Worm (Caenorhabditis elegans) whole organism, L4 larva: ENCODE measurements around the gene mdl-1.

Experiments
- F10B5.3 ChIP-seq: sonication (generic microtip); optimal IDR thresholded peaks from 2 replicates; lab custom pipeline; 2016; ENCODE audit warnings: mild to moderate bottlenecking, missing genetic modification characterization, missing compliant biosample characterization
- F26F4.8 ChIP-seq: fragments of 200-800 bp; sonication (Bioruptor generic); conservative IDR thresholded peaks from 2 replicates; pipeline ENCODE4 v1.3.6; 2022; ENCODE audit warnings: missing genetic modification characterization, missing compliant biosample characterization
- F37D6.2 ChIP-seq: sonication (generic microtip); optimal IDR thresholded peaks from 2 replicates; lab custom pipeline; 2016; ENCODE audit warnings: mild to moderate bottlenecking, missing genetic modification characterization, missing compliant biosample characterization
- F44E2.7 ChIP-seq: fragments of 200-800 bp; sonication (Bioruptor generic); IDR thresholded peaks from 2 replicates; pipeline ENCODE4 v2.1.2; 2022; ENCODE audit warnings: missing genetic modification characterization, missing compliant biosample characterization
- T26A8.4 ChIP-seq: fragments of 200-800 bp; sonication (Bioruptor generic); IDR thresholded peaks from 2 replicates; pipeline ENCODE4 v1.3.6; 2022; ENCODE audit warnings: missing genetic modification characterization, missing compliant biosample characterization
- Y105C5A.15 ChIP-seq: fragments of 200-800 bp; sonication (Bioruptor generic); IDR thresholded peaks from 2 replicates; pipeline ENCODE4 v1.3.6; 2022; ENCODE audit warnings: missing genetic modification characterization, missing compliant biosample characterization
- Y5F2A.4 ChIP-seq: fragments of 200-800 bp; sonication (Bioruptor generic); optimal IDR thresholded peaks from 2 replicates; lab custom pipeline; 2018; ENCODE audit warnings: mild to moderate bottlenecking, missing genetic modification characterization, missing compliant biosample characterization
- ZK337.2 ChIP-seq: fragments of 200-800 bp; sonication (Bioruptor generic); IDR thresholded peaks from 2 replicates; pipeline ENCODE4 v1.3.6; 2022; ENCODE audit warnings: missing genetic modification reagents, missing genetic modification characterization, missing compliant biosample characterization
- ZK546.5 ChIP-seq, 2 experiments: sonication (generic microtip); optimal IDR thresholded peaks; 2 replicates each; lab custom pipeline; 2017; ENCODE audit warnings: missing biosample characterization in 2 of 2, missing genetic modification characterization in 2 of 2
- aly-2 ChIP-seq: sonication (generic microtip); optimal IDR thresholded peaks from 2 replicates; lab custom pipeline; 2018; ENCODE audit warnings: missing biosample characterization, missing genetic modification characterization
- ama-1 ChIP-seq: fragments of 150-350 bp; optimal IDR thresholded peaks from 2 replicates; lab custom pipeline; 2014; ENCODE audit warnings: inconsistent platforms, mixed read lengths
- ceh-20 ChIP-seq: fragments of 200-800 bp; sonication (Bioruptor generic); IDR thresholded peaks from 2 replicates; pipeline ENCODE4 v1.3.6; 2022; ENCODE audit warnings: missing genetic modification reagents, missing genetic modification characterization, missing compliant biosample characterization
- ceh-28 ChIP-seq: fragments of 150-350 bp; optimal IDR thresholded peaks from 2 replicates; lab custom pipeline; 2014; ENCODE audit warnings: missing biosample characterization, missing genetic modification reagents, missing genetic modification characterization
- ceh-44 ChIP-seq: fragments of 200-800 bp; sonication (Bioruptor generic); IDR thresholded peaks from 2 replicates; pipeline ENCODE4 v1.3.6; 2022; ENCODE audit warnings: missing genetic modification reagents, missing genetic modification characterization, missing compliant biosample characterization
- ceh-62 ChIP-seq: sonication (generic microtip); optimal IDR thresholded peaks from 2 replicates; lab custom pipeline; 2017; ENCODE audit warnings: missing biosample characterization, missing genetic modification characterization
- ces-1 ChIP-seq: fragments of 150-350 bp; sonication (generic microtip); optimal IDR thresholded peaks from 4 replicates; lab custom pipeline; 2014; ENCODE audit warnings: missing biosample characterization, missing genetic modification reagents, missing genetic modification characterization
- cey-2 ChIP-seq: sonication (generic microtip); optimal IDR thresholded peaks from 3 replicates; lab custom pipeline; 2017; ENCODE audit warnings: missing genetic modification characterization, mild to moderate bottlenecking, missing compliant biosample characterization, antibody characterized with exemption, borderline replicate concordance; ENCODE audit not compliant: insufficient read depth
- daf-12 ChIP-seq: fragments of 150-350 bp; optimal IDR thresholded peaks from 2 replicates; lab custom pipeline; 2014; ENCODE audit warnings: missing biosample characterization, missing genetic modification reagents, missing genetic modification characterization
- daf-16 ChIP-seq, 3 experiments: sonication (generic microtip); optimal IDR thresholded peaks; 2 replicates each; lab custom pipeline; 2016 to 2017; ENCODE audit warnings: missing genetic modification characterization in 3 of 3, missing genetic modification reagents in 3 of 3, mild to moderate bottlenecking in 2 of 3, missing compliant biosample characterization in 2 of 3, missing biosample characterization in 1 of 3, moderate library complexity in 1 of 3
- daf-19 ChIP-seq: fragments of 200-800 bp; sonication (Bioruptor generic); conservative IDR thresholded peaks from 2 replicates; pipeline ENCODE4 v1.3.6; 2022; ENCODE audit warnings: missing genetic modification characterization, missing compliant biosample characterization
- dmd-9 ChIP-seq: fragments of 200-800 bp; sonication (Bioruptor generic); IDR thresholded peaks from 2 replicates; pipeline ENCODE4 v1.3.6; 2022; ENCODE audit warnings: missing genetic modification reagents, missing genetic modification characterization, missing compliant biosample characterization
- dpl-1 ChIP-seq: fragments of 150-350 bp; optimal IDR thresholded peaks from 2 replicates; lab custom pipeline; 2014; ENCODE audit warnings: missing biosample characterization, missing genetic modification reagents, missing genetic modification characterization
- egl-27 ChIP-seq: sonication (generic microtip); optimal IDR thresholded peaks from 3 replicates; lab custom pipeline; 2017; ENCODE audit warnings: missing biosample characterization, missing genetic modification reagents, missing genetic modification characterization
- fkh-10 ChIP-seq: fragments of 150-350 bp; optimal IDR thresholded peaks from 2 replicates; lab custom pipeline; 2014; ENCODE audit warnings: missing biosample characterization, missing genetic modification reagents, missing genetic modification characterization
- fos-1 ChIP-seq: fragments of 150-350 bp; optimal IDR thresholded peaks from 2 replicates; lab custom pipeline; 2014; ENCODE audit warnings: missing biosample characterization, missing genetic modification characterization
- hlh-11 ChIP-seq: fragments of 200-800 bp; sonication (Bioruptor generic); optimal IDR thresholded peaks from 2 replicates; lab custom pipeline; 2018; ENCODE audit warnings: mild to moderate bottlenecking, missing genetic modification characterization, missing compliant biosample characterization
- hmg-1.1 ChIP-seq: fragments of 200-800 bp; sonication (Bioruptor generic); IDR thresholded peaks from 2 replicates; pipeline ENCODE4 v1.3.6; 2022; ENCODE audit warnings: missing genetic modification reagents, missing genetic modification characterization, missing compliant biosample characterization
- jun-1 ChIP-seq: fragments of 150-350 bp; optimal IDR thresholded peaks from 2 replicates; lab custom pipeline; 2014; ENCODE audit warnings: missing biosample characterization, missing genetic modification reagents, missing genetic modification characterization
- lim-7 ChIP-seq: fragments of 200-800 bp; sonication (Bioruptor generic); IDR thresholded peaks from 2 replicates; pipeline ENCODE4 v1.3.6; 2022; ENCODE audit warnings: missing genetic modification characterization, missing compliant biosample characterization
- lin-1 ChIP-seq: fragments of 200-800 bp; sonication (Bioruptor generic); IDR thresholded peaks from 2 replicates; pipeline ENCODE4 v1.3.6; 2022; ENCODE audit warnings: missing genetic modification reagents, missing genetic modification characterization, missing compliant biosample characterization
- lin-15B ChIP-seq: fragments of 150-350 bp; sonication (generic microtip); optimal IDR thresholded peaks from 3 replicates; lab custom pipeline; 2014; ENCODE audit warnings: missing biosample characterization, missing genetic modification characterization
- lin-38 ChIP-seq: fragments of 200-800 bp; sonication (Bioruptor generic); IDR thresholded peaks from 2 replicates; pipeline ENCODE4 v1.3.6; 2022; ENCODE audit warnings: missing genetic modification reagents, missing genetic modification characterization, missing compliant biosample characterization
- madf-5 ChIP-seq, 2 experiments: fragments of 200-800 bp; sonication (Bioruptor generic); IDR thresholded peaks; 2 replicates each; pipeline ENCODE4 v1.3.6; 2022; ENCODE audit warnings: missing compliant biosample characterization in 2 of 2, missing genetic modification characterization in 2 of 2
- mes-2 ChIP-seq: sonication (generic microtip); optimal IDR thresholded peaks from 2 replicates; lab custom pipeline; 2016; ENCODE audit warnings: missing genotype, mild to moderate bottlenecking, missing genetic modification characterization, missing compliant biosample characterization; ENCODE audit not compliant: poor library complexity, severe bottlenecking
- mxl-3 ChIP-seq: fragments of 200-800 bp; sonication (Bioruptor generic); optimal IDR thresholded peaks from 2 replicates; lab custom pipeline; 2018; ENCODE audit warnings: mild to moderate bottlenecking, missing genetic modification characterization, missing compliant biosample characterization
- nhr-10 ChIP-seq: fragments of 150-350 bp; optimal IDR thresholded peaks from 2 replicates; lab custom pipeline; 2014; ENCODE audit warnings: missing biosample characterization, missing genetic modification characterization
- nhr-11 ChIP-seq: fragments of 150-350 bp; optimal IDR thresholded peaks from 2 replicates; lab custom pipeline; 2014; ENCODE audit warnings: missing biosample characterization, missing genetic modification characterization
- nhr-41 ChIP-seq: fragments of 200-800 bp; sonication (Bioruptor generic); IDR thresholded peaks from 2 replicates; pipeline ENCODE4 v1.3.6; 2022; ENCODE audit warnings: missing genetic modification reagents, missing genetic modification characterization, missing compliant biosample characterization
- nhr-77 ChIP-seq: fragments of 150-350 bp; optimal IDR thresholded peaks from 2 replicates; lab custom pipeline; 2014; ENCODE audit warnings: missing biosample characterization, missing genetic modification characterization
- pha-4 ChIP-seq, 2 experiments: fragments of 150-350 bp in 1 of 2; fragments of 200-800 bp in 1 of 2; sonication (Bioruptor generic) in 1 of 2; IDR thresholded peaks in 1 of 2; optimal IDR thresholded peaks in 1 of 2; 2 replicates each; pipeline versions ENCODE4 v1.3.6 to Lab custom; 2014 to 2022; ENCODE audit warnings: missing genetic modification characterization in 2 of 2, missing genetic modification reagents in 2 of 2, missing biosample characterization in 1 of 2, missing compliant biosample characterization in 1 of 2
- php-3 ChIP-seq: fragments of 200-800 bp; sonication (Bioruptor generic); IDR thresholded peaks from 2 replicates; pipeline ENCODE4 v1.3.6; 2022; ENCODE audit warnings: missing genetic modification reagents, missing genetic modification characterization, missing compliant biosample characterization
- pqm-1 ChIP-seq: sonication (generic microtip); optimal IDR thresholded peaks from 2 replicates; lab custom pipeline; 2017; ENCODE audit warnings: missing biosample characterization, missing genetic modification characterization
- sdz-12 ChIP-seq: fragments of 200-800 bp; sonication (Bioruptor generic); optimal IDR thresholded peaks from 2 replicates; lab custom pipeline; 2018; ENCODE audit warnings: mild to moderate bottlenecking, missing genetic modification characterization, missing compliant biosample characterization
- set-16 ChIP-seq: fragments of 200-800 bp; sonication (Bioruptor generic); IDR thresholded peaks from 2 replicates; pipeline ENCODE4 v1.3.6; 2022; ENCODE audit warnings: missing genetic modification reagents, missing genetic modification characterization, missing compliant biosample characterization
- snpc-4 ChIP-seq: fragments of 150-350 bp; optimal IDR thresholded peaks from 2 replicates; lab custom pipeline; 2014; ENCODE audit warnings: missing biosample characterization, missing genetic modification characterization
- spr-3 ChIP-seq: fragments of 200-800 bp; sonication (Bioruptor generic); optimal IDR thresholded peaks from 2 replicates; lab custom pipeline; 2018; ENCODE audit warnings: mild to moderate bottlenecking, missing genetic modification characterization, missing compliant biosample characterization
- zag-1 ChIP-seq: fragments of 150-350 bp; optimal IDR thresholded peaks from 2 replicates; lab custom pipeline; 2014; ENCODE audit warnings: missing biosample characterization, missing genetic modification characterization
- zfp-3 ChIP-seq: fragments of 200-800 bp; sonication (Bioruptor generic); conservative IDR thresholded peaks from 2 replicates; pipeline ENCODE4 v1.3.6; 2022; ENCODE audit warnings: missing genetic modification reagents, missing genetic modification characterization, missing compliant biosample characterization
- zip-2 ChIP-seq: fragments of 150-350 bp; optimal IDR thresholded peaks from 2 replicates; lab custom pipeline; 2014; ENCODE audit warnings: missing biosample characterization, missing genetic modification characterization

The mdl-1 gene

ce11 chrX:6742011-6742683 is at the start of gene mdl-1:
TSS of gene mdl-1 (plus strand) at chrX:6742351.
- TF ChIP-seq zip-2 (no peak), hlh-11 (tag; lab: Kevin White, UChicago) (peak; percentile 98), lin-1 (GFP tag; lab: Robert Waterston, UW) (peak; percentile 73), pha-4 (GFP tag; IDR thresholded peaks at IDR 0.05; lab: Robert Waterston, UW) (peak; percentile 93), pha-4 (tag; optimal IDR thresholded peaks at IDR 0.05; lab: Kevin White, UChicago) (no peak), sdz-12 (no peak), fkh-10 (GFP tag; lab: Kevin White, UChicago) (peak; percentile 42), cey-2 (tag; lab: Kevin White, UChicago) (no peak), aly-2 (tag; lab: Kevin White, UChicago) (no peak), lin-15B (tag; lab: Kevin White, UChicago) (no peak), nhr-10 (tag; lab: Kevin White, UChicago) (peak; percentile 81), nhr-77 (tag; lab: Kevin White, UChicago) (peak; percentile 62), php-3 (GFP tag; lab: Robert Waterston, UW) (peak; percentile 64; the same call in 1 of the 2 replicates), ceh-44 (GFP tag; lab: Robert Waterston, UW) (no peak), Y5F2A.4 (GFP tag; lab: Kevin White, UChicago) (peak; percentile 8), mxl-3 (GFP tag; lab: Kevin White, UChicago) (peak; percentile 98), set-16 (peak; percentile 98), F37D6.2 (tag; lab: Kevin White, UChicago) (peak; percentile 69), daf-19 (GFP tag; lab: Robert Waterston, UW) (peak; percentile 73; the same call in 1 of the 2 replicates), jun-1 (peak; percentile 52), egl-27 (tag; lab: Kevin White, UChicago) (no peak), nhr-41 (GFP tag; lab: Robert Waterston, UW) (no peak), mes-2 (tag; lab: Kevin White, UChicago) (peak; percentile 76), hmg-1.1 (peak; percentile 90), daf-16 (GFP tag; optimal IDR thresholded peaks at IDR 0.05; lab: Kevin White, UChicago) (peak; percentile 15 to 68), daf-16 (tag; optimal IDR thresholded peaks at IDR 0.05; lab: Kevin White, UChicago) (peak; percentile 86), ceh-20 (peak; percentile 95), ZK546.5 (tag; optimal IDR thresholded peaks at IDR 0.05; lab: Kevin White, UChicago) (no peak), fos-1 (no peak), snpc-4 (tag; lab: Kevin White, UChicago) (no peak), Y105C5A.15 (GFP tag; lab: Robert Waterston, UW) (no peak), lim-7 (peak; percentile 27; the same call in 1 of the 2 replicates), ceh-28 (no peak), ZK337.2 (no peak), nhr-11 (peak; percentile 92), F26F4.8 (GFP tag; lab: Robert Waterston, UW) (no peak), spr-3 (no peak), daf-12 (tag; lab: Kevin White, UChicago) (no peak), ama-1 (lab: Kevin White, UChicago) (peak; percentile 96), F10B5.3 (tag; lab: Kevin White, UChicago) (no peak), dpl-1 (GFP tag; lab: Kevin White, UChicago) (peak; percentile 43), zfp-3 (0 out of 2 replicates have a peak, but pooled peaks have one; percentile 35), ces-1 (GFP tag; lab: Kevin White, UChicago) (no peak), zag-1 (peak; percentile 50), F44E2.7 (GFP tag; lab: Robert Waterston, UW) (no peak), madf-5 (GFP tag; IDR thresholded peaks at IDR 0.05; lab: Robert Waterston, UW) (0 out of 4 replicates have a peak, but pooled peaks of 1 of the 2 experiments have one; percentile 45), pqm-1 (tag; lab: Kevin White, UChicago) (peak; percentile 37), lin-38 (GFP tag; lab: Robert Waterston, UW) (peak; percentile 58), ceh-62 (tag; lab: Kevin White, UChicago) (no peak), dmd-9 (GFP tag; lab: Robert Waterston, UW) (no peak), T26A8.4 (GFP tag; lab: Robert Waterston, UW) (peak; percentile 87)
